Fruit fly (Drosophila melanogaster): ENCODE data around the gene Oatp74D.

Gene Oatp74D

DNA sequence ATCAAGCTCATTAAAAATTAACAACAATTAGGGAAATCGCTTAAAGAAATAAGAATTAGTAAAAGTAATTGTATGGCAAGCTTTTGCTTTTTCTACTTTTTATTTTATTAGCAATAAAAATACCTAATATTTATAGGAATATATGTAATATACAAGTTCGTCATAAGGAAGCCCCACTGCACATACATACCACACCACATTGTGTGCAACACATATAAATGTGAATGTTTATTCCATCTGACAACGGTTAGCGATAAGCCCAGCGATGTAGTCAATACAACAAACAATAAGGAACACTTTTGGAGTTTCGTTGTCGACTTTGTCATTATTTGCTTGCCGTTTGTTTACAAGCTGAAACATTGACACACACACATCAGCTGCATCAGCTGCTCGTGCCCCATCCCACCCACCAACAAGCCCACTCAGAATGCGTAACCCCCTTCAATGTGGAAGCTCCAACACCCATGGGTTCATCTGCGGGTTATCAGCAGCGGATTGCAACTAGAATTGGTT, 1.6 kb upstream of the Oatp74D start (continued):
- TF ChIP-seq salr (GFP tag; optimal IDR thresholded peaks at IDR 0.05): peak; percentile 45 to 63
- peak; percentile 47 for TF ChIP-seq OdsH (GFP tag; optimal IDR thresholded peaks at IDR 0.05)
- TF ChIP-seq Hr39 (GFP tag; optimal IDR thresholded peaks at IDR 0.05): peak; percentile 34
- TF ChIP-seq CG11902 (GFP tag; optimal IDR thresholded peaks at IDR 0.05): no peak
- peak; percentile 66 for TF ChIP-seq Smox (GFP tag; optimal IDR thresholded peaks at IDR 0.05)
- no peak for TF ChIP-seq CG8319 (GFP tag; optimal IDR thresholded peaks at IDR 0.05)
- peak; percentile 84 for TF ChIP-seq CG6854 (GFP tag; optimal IDR thresholded peaks at IDR 0.05)
- peak; percentile 49 for TF ChIP-seq dsx (GFP tag; optimal IDR thresholded peaks at IDR 0.05; ENCODE audit: poor library complexity, severe bottlenecking)
- peak; percentile 50 for TF ChIP-seq CG6276 (GFP tag; optimal IDR thresholded peaks at IDR 0.05)

DNA sequence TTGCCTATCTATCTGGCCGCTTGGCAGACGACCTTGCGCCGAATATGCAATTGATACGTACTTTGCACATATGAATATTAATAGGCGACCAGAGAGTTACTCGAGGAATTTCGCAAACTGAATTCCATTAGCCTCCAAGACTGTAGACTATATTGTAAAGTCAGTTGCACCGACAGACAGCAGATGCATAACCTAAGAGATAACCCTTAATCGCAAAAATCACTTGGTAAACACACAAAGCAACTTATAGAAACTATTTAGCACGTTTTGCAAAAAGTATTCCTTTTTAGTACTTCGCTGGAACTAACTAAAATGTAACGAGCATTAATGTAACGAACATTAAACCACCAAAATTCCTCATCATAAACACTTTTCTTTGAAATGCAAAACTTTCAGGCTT, 788 bp upstream of the Oatp74D start, which contains the start of gene CG6333:
Gene CG6333, minus strand, starts transcription at position 101 of the 400 bp plus-strand sequence.
- TF ChIP-seq CG11294 (GFP tag; IDR thresholded peaks at IDR 0.05): no peak
- TF ChIP-seq OdsH (GFP tag; optimal IDR thresholded peaks at IDR 0.05): no peak
- TF ChIP-seq acj6 (GFP tag; optimal IDR thresholded peaks at IDR 0.05): no peak
- no peak for TF ChIP-seq pdm3 (GFP tag; optimal IDR thresholded peaks at IDR 0.05)
- TF ChIP-seq CG6276 (GFP tag; optimal IDR thresholded peaks at IDR 0.05): no peak
- TF ChIP-seq CG10669 (GFP tag; optimal IDR thresholded peaks at IDR 0.05): no peak
- TF ChIP-seq Ets21C (GFP tag; optimal IDR thresholded peaks at IDR 0.05): no peak
- no peak for TF ChIP-seq CG7368 (GFP tag; optimal IDR thresholded peaks at IDR 0.05)
- TF ChIP-seq fkh (GFP tag; optimal IDR thresholded peaks at IDR 0.05): no peak
- no peak for TF ChIP-seq CG11762 (GFP tag; optimal IDR thresholded peaks at IDR 0.05; ENCODE audit: insufficient read depth)
- no peak for TF ChIP-seq lz (GFP tag; optimal IDR thresholded peaks at IDR 0.05)

DNA sequence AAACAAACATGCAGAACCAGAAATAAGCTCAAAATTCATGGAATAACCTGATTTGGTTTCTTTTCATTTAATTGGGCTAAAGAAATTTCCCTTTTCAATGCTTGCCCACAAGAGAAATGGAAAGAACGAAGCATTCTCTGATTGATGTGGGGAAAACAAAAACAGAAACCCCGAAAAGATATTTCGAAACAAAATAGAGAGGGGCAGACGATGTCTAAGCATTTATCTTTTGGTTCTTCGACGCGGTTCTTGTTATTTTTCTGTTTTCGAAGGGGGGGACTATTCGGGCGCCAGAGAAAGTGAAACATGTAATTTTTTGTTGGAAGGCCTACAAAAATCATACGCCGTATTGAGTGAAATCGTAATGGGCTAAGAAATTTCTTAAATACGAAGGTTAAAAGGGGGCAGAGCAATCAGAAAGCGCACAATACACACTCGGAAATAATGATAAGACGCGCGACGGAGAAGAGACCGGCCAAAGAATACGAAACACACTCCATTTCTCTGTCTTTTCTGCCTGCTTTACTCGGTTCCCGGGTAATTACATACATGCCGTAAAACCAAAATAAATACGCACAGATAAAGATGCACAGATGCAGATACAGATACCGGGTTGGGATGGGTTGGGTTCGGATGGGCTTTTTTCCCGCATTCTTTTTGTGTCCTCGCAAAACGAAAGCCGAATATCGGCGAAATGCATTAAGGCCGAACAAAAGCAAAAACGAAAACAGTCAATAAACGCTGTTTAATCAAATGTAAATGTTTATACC, 1.9 kb downstream of the Oatp74D start:
- TF ChIP-seq CG11902 (GFP tag; optimal IDR thresholded peaks at IDR 0.05) (no peak), CG3919 (GFP tag; optimal IDR thresholded peaks at IDR 0.05) (no peak), net (GFP tag; optimal IDR thresholded peaks at IDR 0.05) (no peak), CG1621 (tag; optimal IDR thresholded peaks at IDR 0.05) (peak; percentile 16), pdm3 (GFP tag; optimal IDR thresholded peaks at IDR 0.05) (no peak), CG8632 (GFP tag; optimal IDR thresholded peaks at IDR 0.05) (no peak), dac (GFP tag; optimal IDR thresholded peaks at IDR 0.05) (no peak), fd59A (GFP tag; optimal IDR thresholded peaks at IDR 0.05) (no peak), topi (GFP tag; optimal IDR thresholded peaks at IDR 0.05) (no peak), fd85E (GFP tag; optimal IDR thresholded peaks at IDR 0.05) (no peak), svp (GFP tag) (peak; percentile 89), Blimp-1 (GFP tag; optimal IDR thresholded peaks at IDR 0.05) (peak; percentile 30), cyc (GFP tag; optimal IDR thresholded peaks at IDR 0.05) (no peak), Eip78C (GFP tag) (peak; percentile 62), ss (GFP tag; optimal IDR thresholded peaks at IDR 0.05) (peak; percentile 2 to 27), CG6276 (GFP tag; optimal IDR thresholded peaks at IDR 0.05) (no peak), Eip75B (GFP tag; optimal IDR thresholded peaks at IDR 0.05) (peak; percentile 5), achi (GFP tag; optimal IDR thresholded peaks at IDR 0.05) (no peak), CG31627 (GFP tag; optimal IDR thresholded peaks at IDR 0.05) (no peak), Hr38 (GFP tag; optimal IDR thresholded peaks at IDR 0.05) (no peak), spab (GFP tag; optimal IDR thresholded peaks at IDR 0.05) (no peak), fkh (GFP tag; optimal IDR thresholded peaks at IDR 0.05) (peak; percentile 12), Met (GFP tag; optimal IDR thresholded peaks at IDR 0.05) (no peak)

Measured in whole organism, prepupa.